Worm (Caenorhabditis elegans): ENCODE measurements around the gene M70.3.

The M70.3 gene

ce11 chrIV:2281353-2281976 is 39.2 kb upstream of the M70.3 start (continued):
- no peak for TF ChIP-seq pha-4 (tag; optimal IDR thresholded peaks at IDR 0.05)
- no peak for TF ChIP-seq nfya-1 (tag; optimal IDR thresholded peaks at IDR 0.05; ENCODE audit: borderline replicate concordance, insufficient read depth)
- TF ChIP-seq T07F8.4 (tag; optimal IDR thresholded peaks at IDR 0.05), result no peak
- TF ChIP-seq rcor-1 (GFP tag; IDR thresholded peaks at IDR 0.05), result no peak
- TF ChIP-seq B0261.1 (tag; optimal IDR thresholded peaks at IDR 0.05), result no peak
- no peak for TF ChIP-seq dpl-1 (GFP tag; optimal IDR thresholded peaks at IDR 0.05)
- TF ChIP-seq repo-1 (tag; optimal IDR thresholded peaks at IDR 0.05), result no peak
- peak; percentile 46 for TF ChIP-seq lin-40 (tag; optimal IDR thresholded peaks at IDR 0.05)
- TF ChIP-seq atf-7 (tag; optimal IDR thresholded peaks at IDR 0.05), result peak; percentile 17
- peak; percentile 65 for TF ChIP-seq ama-1 (optimal IDR thresholded peaks at IDR 0.05)
- TF ChIP-seq ama-1 (GFP tag; optimal IDR thresholded peaks at IDR 0.05), result no peak
- TF ChIP-seq fkh-3 (tag; optimal IDR thresholded peaks at IDR 0.05), result no peak
- no peak for TF ChIP-seq attf-5 (GFP tag; optimal IDR thresholded peaks at IDR 0.05)
- no peak for TF ChIP-seq B0336.3 (GFP tag; IDR thresholded peaks at IDR 0.05)
- TF ChIP-seq zim-3 (tag; optimal IDR thresholded peaks at IDR 0.05), result no peak
- TF ChIP-seq egrh-3 (GFP tag; IDR thresholded peaks at IDR 0.05), result peak; percentile 41; the same call in 1 of the 2 replicates
- no peak for TF ChIP-seq unc-130 (GFP tag; optimal IDR thresholded peaks at IDR 0.05)
- TF ChIP-seq dox-1 (GFP tag; IDR thresholded peaks at IDR 0.05), result 0 out of 2 replicates have a peak, but pooled peaks have one; percentile 36
- no peak for TF ChIP-seq F23B12.7 (tag; optimal IDR thresholded peaks at IDR 0.05; ENCODE audit: insufficient read depth)
- TF ChIP-seq Y95B8A.8 (GFP tag; IDR thresholded peaks at IDR 0.05), result no peak
- TF ChIP-seq him-1 (tag; optimal IDR thresholded peaks at IDR 0.05), result no peak
- peak; percentile 30 for TF ChIP-seq tbp1 (GFP tag; optimal IDR thresholded peaks at IDR 0.05)
- TF ChIP-seq K11D2.4 (GFP tag; IDR thresholded peaks at IDR 0.05), result no peak
- TF ChIP-seq F33H1.4 (GFP tag; IDR thresholded peaks at IDR 0.05), result 0 out of 2 replicates have a peak, but pooled peaks have one; percentile 26
- TF ChIP-seq egl-44 (GFP tag; IDR thresholded peaks at IDR 0.05), result no peak
- peak; percentile 86 for TF ChIP-seq nhr-80 (tag; optimal IDR thresholded peaks at IDR 0.05)
- TF ChIP-seq F22D6.2 (tag; optimal IDR thresholded peaks at IDR 0.05), result no peak
- no peak for TF ChIP-seq Y67H2A.10 (GFP tag; conservative IDR thresholded peaks at IDR 0.05)
- no peak for TF ChIP-seq F55B11.4 (tag; optimal IDR thresholded peaks at IDR 0.05; ENCODE audit: borderline replicate concordance, insufficient read depth)
- TF ChIP-seq F57A8.1 (GFP tag; optimal IDR thresholded peaks at IDR 0.05), result no peak
- no peak for TF ChIP-seq F10E7.11 (tag; optimal IDR thresholded peaks at IDR 0.05)
- no peak for TF ChIP-seq lin-35 (GFP tag; optimal IDR thresholded peaks at IDR 0.05)
- no peak for TF ChIP-seq ceh-91 (GFP tag; IDR thresholded peaks at IDR 0.05)
- no peak for TF ChIP-seq cebp-1 (GFP tag; IDR thresholded peaks at IDR 0.05)
- peak; percentile 38 for TF ChIP-seq cebp-1 (tag; optimal IDR thresholded peaks at IDR 0.05)
- TF ChIP-seq F49E8.2 (tag; optimal IDR thresholded peaks at IDR 0.05; ENCODE audit: insufficient read depth), result no peak
- no peak for TF ChIP-seq akir-1 (GFP tag; optimal IDR thresholded peaks at IDR 0.05)
- TF ChIP-seq let-607 (tag; optimal IDR thresholded peaks at IDR 0.05), result peak in 1 of 2 experiments; percentile 3
- no peak for TF ChIP-seq dpff-1 (tag; optimal IDR thresholded peaks at IDR 0.05)
- TF ChIP-seq ztf-26 (tag; optimal IDR thresholded peaks at IDR 0.05), result peak; percentile 51
- no peak for TF ChIP-seq Y53F4B.3 (GFP tag; IDR thresholded peaks at IDR 0.05)
- no peak for TF ChIP-seq lsl-1 (GFP tag; optimal IDR thresholded peaks at IDR 0.05)
- TF ChIP-seq ztf-3 (GFP tag; optimal IDR thresholded peaks at IDR 0.05), result no peak
- TF ChIP-seq lsy-27 (tag; optimal IDR thresholded peaks at IDR 0.05; ENCODE audit: borderline replicate concordance, insufficient read depth), result no peak
- no peak for TF ChIP-seq athp-1 (tag; optimal IDR thresholded peaks at IDR 0.05)
- no peak for TF ChIP-seq let-526 (GFP tag; IDR thresholded peaks at IDR 0.05)
- TF ChIP-seq mcd-1 (GFP tag; IDR thresholded peaks at IDR 0.05), result no peak
- TF ChIP-seq ceh-100 (GFP tag; IDR thresholded peaks at IDR 0.05), result no peak
